Fruit fly (Drosophila melanogaster) whole organism, embryonic: ENCODE measurements around the gene Ubi-p63E.

Experiments
- BEAF-32 ChIP-seq: fragments of 200-800 bp; sonication (Bioruptor generic); optimal IDR thresholded peaks from 3 replicates; lab custom pipeline; 2017; ENCODE audit warnings: missing biosample characterization, missing genetic modification characterization, mild to moderate bottlenecking, moderate library complexity, missing genetic modification reagents
- CG10267 ChIP-seq: fragments of 200-800 bp; sonication (Bioruptor generic); optimal IDR thresholded peaks from 2 replicates; lab custom pipeline; 2018; ENCODE audit warnings: missing biosample characterization, mild to moderate bottlenecking, missing genetic modification characterization, moderate library complexity
- CG10543 ChIP-seq: fragments of 200-800 bp; sonication (Bioruptor generic); optimal IDR thresholded peaks from 3 replicates; lab custom pipeline; 2017; ENCODE audit warnings: missing biosample characterization, mild to moderate bottlenecking, missing genetic modification characterization, moderate library complexity
- CG10959 ChIP-seq: fragments of 200-800 bp; sonication (Bioruptor generic); IDR thresholded peaks from 2 replicates; pipeline ENCODE4 v1.3.6; 2022; ENCODE audit warnings: missing biosample characterization, missing genetic modification characterization
- CG11560 ChIP-seq: fragments of 200-800 bp; sonication (Bioruptor generic); IDR thresholded peaks from 3 replicates; pipeline ENCODE4 v1.3.6; 2022; ENCODE audit warnings: missing biosample characterization, missing genetic modification characterization
- CG14860 ChIP-seq: fragments of 200-800 bp; sonication (Bioruptor generic); IDR thresholded peaks from 3 replicates; pipeline ENCODE4 v1.3.6; 2022; ENCODE audit warnings: missing biosample characterization, missing genetic modification characterization; ENCODE audit not compliant: partially characterized antibody
- CG15514 ChIP-seq: fragments of 200-800 bp; sonication (Bioruptor generic); optimal IDR thresholded peaks from 3 replicates; lab custom pipeline; 2017; ENCODE audit warnings: missing biosample characterization, missing genetic modification characterization, mild to moderate bottlenecking, moderate library complexity, missing genetic modification reagents
- CG17186 ChIP-seq: fragments of 200-800 bp; sonication (Bioruptor generic); optimal IDR thresholded peaks from 3 replicates; lab custom pipeline; 2017; ENCODE audit warnings: missing biosample characterization, missing genetic modification reagents, missing genetic modification characterization
- CG2116 ChIP-seq: fragments of 200-800 bp; sonication (Bioruptor generic); optimal IDR thresholded peaks from 3 replicates; lab custom pipeline; 2018; ENCODE audit warnings: missing biosample characterization, mild to moderate bottlenecking, missing genetic modification characterization
- CG30431 ChIP-seq: fragments of 200-800 bp; sonication (Bioruptor generic); optimal IDR thresholded peaks from 2 replicates; lab custom pipeline; 2017; ENCODE audit warnings: missing biosample characterization, missing genetic modification characterization
- CG34224 ChIP-seq: fragments of 200-800 bp; sonication (Bioruptor generic); IDR thresholded peaks from 3 replicates; pipeline ENCODE4 v1.3.6; 2022; ENCODE audit warnings: missing biosample characterization, missing genetic modification characterization; ENCODE audit not compliant: partially characterized antibody
- CG3847 ChIP-seq: fragments of 200-800 bp; sonication (Bioruptor generic); IDR thresholded peaks from 2 replicates; pipeline ENCODE4 v1.3.6; 2022; ENCODE audit warnings: missing biosample characterization, missing genetic modification characterization
- CG4707 ChIP-seq: fragments of 200-800 bp; sonication (Bioruptor generic); optimal IDR thresholded peaks from 2 replicates; lab custom pipeline; 2018; ENCODE audit warnings: missing biosample characterization, mild to moderate bottlenecking, missing genetic modification characterization, moderate library complexity
- CG5180 ChIP-seq: fragments of 200-800 bp; sonication (Bioruptor generic); optimal IDR thresholded peaks from 3 replicates; lab custom pipeline; 2017; ENCODE audit warnings: missing biosample characterization, missing genetic modification characterization, mild to moderate bottlenecking, moderate library complexity, missing genetic modification reagents
- CG6791 ChIP-seq: fragments of 200-800 bp; sonication (Bioruptor generic); IDR thresholded peaks from 3 replicates; pipeline ENCODE4 v1.3.6; 2022; ENCODE audit warnings: missing biosample characterization, missing genetic modification characterization; ENCODE audit not compliant: partially characterized antibody
- CG7357 ChIP-seq: fragments of 200-800 bp; sonication (Bioruptor generic); IDR thresholded peaks from 3 replicates; pipeline ENCODE4 v1.3.6; 2022; ENCODE audit warnings: missing biosample characterization, missing genetic modification characterization
- CG7963 ChIP-seq: fragments of 200-800 bp; sonication (Bioruptor generic); IDR thresholded peaks from 3 replicates; pipeline ENCODE4 v1.3.6; 2022; ENCODE audit warnings: missing biosample characterization, missing genetic modification characterization; ENCODE audit not compliant: partially characterized antibody
- CG8290 ChIP-seq, 3 experiments: fragments of 200-800 bp; sonication (Bioruptor generic); optimal IDR thresholded peaks; 2 replicates each; lab custom pipeline; 2016 to 2019; ENCODE audit warnings: missing biosample characterization in 3 of 3, missing genetic modification characterization in 3 of 3, mild to moderate bottlenecking in 2 of 3, moderate library complexity in 1 of 3
- CG8478 ChIP-seq: fragments of >200 bp; optimal IDR thresholded peaks from 2 replicates; lab custom pipeline; 2018
- CG9437 ChIP-seq: fragments of 200-800 bp; sonication (Bioruptor generic); optimal IDR thresholded peaks from 2 replicates; lab custom pipeline; 2018; ENCODE audit warnings: missing biosample characterization, mild to moderate bottlenecking, missing genetic modification characterization
- CG9797 ChIP-seq: fragments of 200-800 bp; sonication (Bioruptor generic); optimal IDR thresholded peaks from 3 replicates; lab custom pipeline; 2018; ENCODE audit warnings: missing biosample characterization, mild to moderate bottlenecking, missing genetic modification characterization
- Camta ChIP-seq: fragments of 200-800 bp; sonication (Bioruptor generic); optimal IDR thresholded peaks from 2 replicates; lab custom pipeline; 2016; ENCODE audit warnings: missing biosample characterization, missing genetic modification characterization
- Chrac-16 ChIP-seq: fragments of 200-800 bp; sonication (Bioruptor generic); optimal IDR thresholded peaks from 3 replicates; lab custom pipeline; 2016; ENCODE audit warnings: missing biosample characterization, missing genetic modification characterization
- CkIIα-i1 ChIP-seq: fragments of 200-800 bp; sonication (Bioruptor generic); IDR thresholded peaks from 2 replicates; pipeline ENCODE4 v1.3.6; 2022; ENCODE audit warnings: missing biosample characterization, missing genetic modification characterization
- E2f2 ChIP-seq: fragments of 200-800 bp; sonication (Bioruptor generic); IDR thresholded peaks from 2 replicates; pipeline ENCODE4 v1.3.6; 2022; ENCODE audit warnings: missing biosample characterization, missing genetic modification characterization
- Ets65A ChIP-seq: fragments of 200-800 bp; sonication (Bioruptor generic); peaks from one replicate; lab custom pipeline; 2016; ENCODE audit warnings: missing biosample characterization, missing genetic modification characterization
- Gsc ChIP-seq: fragments of 200-800 bp; sonication (Bioruptor generic); IDR thresholded peaks from 2 replicates; pipeline ENCODE4 v1.3.6; 2022; ENCODE audit warnings: missing biosample characterization, missing genetic modification characterization
- HmgD ChIP-seq: fragments of 200-800 bp; sonication (Bioruptor generic); optimal IDR thresholded peaks from 3 replicates; lab custom pipeline; 2016; ENCODE audit warnings: missing biosample characterization, missing genetic modification characterization
- Hsf ChIP-seq: fragments of 200-800 bp; sonication (Bioruptor generic); optimal IDR thresholded peaks from 3 replicates; lab custom pipeline; 2016; ENCODE audit warnings: missing biosample characterization, missing genetic modification characterization
- MBD-R2 ChIP-seq: fragments of 200-800 bp; sonication (Bioruptor generic); IDR thresholded peaks from 2 replicates; pipeline ENCODE4 v1.3.6; 2022; ENCODE audit warnings: missing biosample characterization, missing genetic modification characterization
- Med ChIP-seq: fragments of 200-800 bp; sonication (Bioruptor generic); peaks from one replicate; lab custom pipeline; 2016; ENCODE audit warnings: missing biosample characterization, missing genetic modification characterization, mild to moderate bottlenecking, inconsistent platforms, moderate library complexity
- Opbp ChIP-seq: fragments of 200-800 bp; sonication (Bioruptor generic); IDR thresholded peaks from 3 replicates; pipeline ENCODE4 v1.3.6; 2022; ENCODE audit warnings: missing biosample characterization, missing genetic modification characterization; ENCODE audit not compliant: partially characterized antibody
- Sry-δ ChIP-seq: fragments of 200-800 bp; sonication (Bioruptor generic); optimal IDR thresholded peaks from 2 replicates; lab custom pipeline; 2016; ENCODE audit warnings: missing biosample characterization, missing genetic modification characterization
- TFAM ChIP-seq: fragments of 200-800 bp; sonication (Bioruptor generic); optimal IDR thresholded peaks from 2 replicates; lab custom pipeline; 2017; ENCODE audit warnings: missing biosample characterization, missing genetic modification characterization, inconsistent platforms
- aop ChIP-seq: fragments of 200-800 bp; sonication (Bioruptor generic); IDR thresholded peaks from 2 replicates; pipeline ENCODE4 v1.3.6; 2022; ENCODE audit warnings: missing biosample characterization, missing genetic modification characterization
- chinmo ChIP-seq: fragments of 200-800 bp; sonication (Bioruptor generic); IDR thresholded peaks from 4 replicates; pipeline ENCODE4 v1.3.6; 2022; ENCODE audit warnings: missing biosample characterization, missing genetic modification characterization; ENCODE audit not compliant: partially characterized antibody
- ewg ChIP-seq: fragments of 200-800 bp; sonication (Bioruptor generic); optimal IDR thresholded peaks from 3 replicates; lab custom pipeline; 2017; ENCODE audit warnings: mild to moderate bottlenecking, missing biosample characterization, missing genetic modification reagents, missing genetic modification characterization
- gro ChIP-seq: fragments of 200-800 bp; sonication (Bioruptor generic); optimal IDR thresholded peaks from 2 replicates; lab custom pipeline; 2016; ENCODE audit warnings: missing biosample characterization, missing genetic modification characterization
- gsb ChIP-seq: fragments of 200-800 bp; sonication (Bioruptor generic); IDR thresholded peaks from 2 replicates; pipeline ENCODE4 v1.3.6; 2022; ENCODE audit warnings: missing biosample characterization, missing genetic modification characterization
- hb ChIP-seq: fragments of 200-800 bp; sonication (Bioruptor generic); IDR thresholded peaks from 3 replicates; pipeline ENCODE4 v1.3.6; 2022; ENCODE audit warnings: missing biosample characterization, missing genetic modification characterization; ENCODE audit not compliant: partially characterized antibody
- hbn ChIP-seq: fragments of 200-800 bp; sonication (Bioruptor generic); IDR thresholded peaks from 2 replicates; pipeline ENCODE4 v1.3.6; 2022; ENCODE audit warnings: missing biosample characterization, missing genetic modification characterization; ENCODE audit not compliant: partially characterized antibody
- mld ChIP-seq: fragments of 200-800 bp; sonication (Bioruptor generic); IDR thresholded peaks from 3 replicates; pipeline ENCODE4 v1.3.6; 2022; ENCODE audit warnings: missing biosample characterization, missing genetic modification characterization; ENCODE audit not compliant: partially characterized antibody
- phol ChIP-seq: fragments of 200-800 bp; sonication (Bioruptor generic); optimal IDR thresholded peaks from 3 replicates; lab custom pipeline; 2018; ENCODE audit warnings: missing biosample characterization, mild to moderate bottlenecking, missing genetic modification characterization, moderate library complexity
- tio ChIP-seq: fragments of 200-800 bp; sonication (Bioruptor generic); optimal IDR thresholded peaks from 2 replicates; lab custom pipeline; 2017; ENCODE audit warnings: missing biosample characterization, missing genetic modification characterization, inconsistent platforms
- tna ChIP-seq: fragments of 200-800 bp; sonication (Bioruptor generic); IDR thresholded peaks from 2 replicates; pipeline ENCODE4 v1.3.6; 2022; ENCODE audit warnings: missing biosample characterization, missing genetic modification characterization; ENCODE audit not compliant: partially characterized antibody
- zen2 ChIP-seq: fragments of 200-800 bp; sonication (Bioruptor generic); IDR thresholded peaks from 3 replicates; pipeline ENCODE4 v1.3.6; 2022; ENCODE audit warnings: missing biosample characterization, missing genetic modification characterization; ENCODE audit not compliant: partially characterized antibody
- zf30C ChIP-seq: fragments of 200-800 bp; sonication (Bioruptor generic); optimal IDR thresholded peaks from 3 replicates; lab custom pipeline; 2018; ENCODE audit warnings: missing biosample characterization, mild to moderate bottlenecking, missing genetic modification characterization
- zfh1 ChIP-seq: fragments of 200-800 bp; sonication (Bioruptor generic); IDR thresholded peaks from 3 replicates; pipeline ENCODE4 v1.3.6; 2022; ENCODE audit warnings: missing biosample characterization, missing genetic modification characterization
- zfh2 ChIP-seq: fragments of 200-800 bp; sonication (Bioruptor generic); optimal IDR thresholded peaks from 2 replicates; lab custom pipeline; 2016; ENCODE audit warnings: missing biosample characterization, missing genetic modification characterization

The Ubi-p63E gene

dm6 chr3L:3937806-3938205 is 34.8 kb upstream of the Ubi-p63E start, which contains the start of gene CG10866:
TSS of gene CG10866 (minus strand) at chr3L:3937992.
- TF ChIP-seq CG8290 (GFP tag; optimal IDR thresholded peaks at IDR 0.05; lab: Kevin White, UChicago) (no peak), CG8290 (tag; optimal IDR thresholded peaks at IDR 0.05; lab: Kevin White, UChicago) (peak in 1 of 2 experiments; percentile 57), E2f2 (peak; percentile 79), MBD-R2 (GFP tag; lab: Robert Waterston, UW) (peak; percentile 70), CG17186 (GFP tag; lab: Kevin White, UChicago) (peak; percentile 44), Camta (GFP tag; lab: Kevin White, UChicago) (no peak), CG6791 (peak; percentile 81), zfh1 (GFP tag; lab: Robert Waterston, UW) (no peak), Gsc (GFP tag; lab: Robert Waterston, UW) (no peak), CG7357 (GFP tag; lab: Robert Waterston, UW) (no peak), tna (GFP tag; lab: Robert Waterston, UW) (peak; percentile 64), phol (tag; lab: Kevin White, UChicago) (peak; percentile 8), CG11560 (no peak), Opbp (peak; percentile 85; the same call in 2 of the 3 replicates), Sry-δ (GFP tag; lab: Kevin White, UChicago) (peak; percentile 86), CG7963 (GFP tag; lab: Robert Waterston, UW) (peak; percentile 52; the same call in 2 of the 3 replicates), CG14860 (GFP tag; lab: Robert Waterston, UW) (peak; percentile 66; the same call in 2 of the 3 replicates), zfh2 (GFP tag; lab: Kevin White, UChicago) (no peak), CG5180 (GFP tag; lab: Kevin White, UChicago) (no peak), gsb (no peak), Chrac-16 (no peak), chinmo (GFP tag; lab: Robert Waterston, UW) (0 out of 4 replicates have a peak, but pooled peaks have one; percentile 44), CG15514 (GFP tag; lab: Kevin White, UChicago) (peak; percentile 39), CkIIα-i1 (no peak), CG30431 (GFP tag; lab: Kevin White, UChicago) (no peak), aop (GFP tag; lab: Robert Waterston, UW) (no peak), Hsf (GFP tag; lab: Kevin White, UChicago) (no peak), CG3847 (GFP tag; lab: Robert Waterston, UW) (no peak), tio (no peak), ewg (no peak), CG9797 (no peak), Ets65A (GFP tag; lab: Kevin White, UChicago) (no peak), CG8478 (lab: Kevin White, UChicago) (no peak), HmgD (GFP tag; lab: Kevin White, UChicago) (no peak), CG34224 (GFP tag; lab: Robert Waterston, UW) (peak; percentile 86), TFAM (no peak), Med (peak; percentile 31), CG10267 (tag; lab: Kevin White, UChicago) (no peak), zen2 (peak; percentile 82), CG2116 (GFP tag; lab: Kevin White, UChicago) (peak; percentile 65), CG9437 (GFP tag; lab: Kevin White, UChicago) (no peak), zf30C (GFP tag; lab: Kevin White, UChicago) (no peak), hbn (GFP tag; lab: Robert Waterston, UW) (peak; percentile 79), CG4707 (no peak), CG10959 (GFP tag; lab: Robert Waterston, UW) (no peak), mld (GFP tag; lab: Robert Waterston, UW) (0 out of 3 replicates have a peak, but pooled peaks have one; percentile 8), hb (GFP tag; lab: Robert Waterston, UW) (peak; percentile 67; the same call in 2 of the 3 replicates), BEAF-32 (GFP tag; lab: Kevin White, UChicago) (peak; percentile 83), gro (GFP tag; lab: Kevin White, UChicago) (peak; percentile 14), CG10543 (GFP tag; lab: Kevin White, UChicago) (no peak)
